Worm (Caenorhabditis elegans) whole organism, L1 larva: ENCODE data around the gene T22F3.11.

Source experiments
- C34B4.2 ChIP-seq: sonication (generic microtip); optimal IDR thresholded peaks from 2 replicates; lab custom pipeline; 2017; ENCODE audit warnings: mild to moderate bottlenecking, missing genetic modification characterization, missing compliant biosample characterization
- Y116A8C.19 ChIP-seq: sonication (generic microtip); optimal IDR thresholded peaks from 2 replicates; lab custom pipeline; 2016; ENCODE audit warnings: missing compliant biosample characterization, missing genetic modification characterization, borderline replicate concordance
- alr-1 ChIP-seq: fragments of 200-800 bp; sonication (Bioruptor generic); optimal IDR thresholded peaks from 2 replicates; lab custom pipeline; 2018; ENCODE audit warnings: borderline replicate concordance, mild to moderate bottlenecking, missing genetic modification characterization, missing compliant biosample characterization
- ama-1 ChIP-seq: fragments of 150-350 bp; optimal IDR thresholded peaks from 2 replicates; lab custom pipeline; 2014
- ceh-63 ChIP-seq: fragments of 200-800 bp; sonication (Bioruptor generic); optimal IDR thresholded peaks from 2 replicates; lab custom pipeline; 2018; ENCODE audit warnings: mild to moderate bottlenecking, missing genetic modification characterization, missing compliant biosample characterization
- ceh-82 ChIP-seq, 3 experiments: fragments of 150-350 bp in 1 of 3; sonication (generic microtip) in 2 of 3; optimal IDR thresholded peaks; 2 replicates each; lab custom pipeline; 2014 to 2017; ENCODE audit warnings: missing biosample characterization in 3 of 3, missing genetic modification characterization in 3 of 3
- ceh-88 ChIP-seq: fragments of 200-800 bp; sonication (Bioruptor generic); IDR thresholded peaks from 2 replicates; pipeline ENCODE4 v1.3.6; 2022; ENCODE audit warnings: missing genetic modification characterization, missing compliant biosample characterization
- ceh-90 ChIP-seq: sonication (generic microtip); optimal IDR thresholded peaks from 2 replicates; lab custom pipeline; 2016; ENCODE audit warnings: missing genetic modification characterization, missing compliant biosample characterization
- dpl-1 ChIP-seq, 3 experiments: fragments of 150-350 bp in 2 of 3; sonication (generic microtip) in 1 of 3; optimal IDR thresholded peaks; 2 replicates each; lab custom pipeline; 2014 to 2017; ENCODE audit warnings: missing biosample characterization in 3 of 3, missing genetic modification characterization in 3 of 3, missing genetic modification reagents in 3 of 3
- dsc-1 ChIP-seq: sonication (generic microtip); optimal IDR thresholded peaks from 2 replicates; lab custom pipeline; 2016; ENCODE audit warnings: mild to moderate bottlenecking, missing genetic modification characterization, missing compliant biosample characterization
- efl-1 ChIP-seq, 4 experiments: fragments of 150-350 bp; optimal IDR thresholded peaks in 3 of 4; peaks in 1 of 4; 1 replicate in 1 of 4; 2 replicates in 3 of 4; lab custom pipeline; 2014; ENCODE audit warnings: missing biosample characterization in 2 of 4, missing genetic modification characterization in 2 of 4, missing genetic modification reagents in 2 of 4
- efl-3 ChIP-seq: fragments of 200-800 bp; sonication (Bioruptor generic); optimal IDR thresholded peaks from 2 replicates; lab custom pipeline; 2018; ENCODE audit warnings: mild to moderate bottlenecking, missing genetic modification characterization, missing compliant biosample characterization
- elt-3 ChIP-seq, 6 experiments: fragments of 150-350 bp in 1 of 6; sonication (generic microtip); optimal IDR thresholded peaks; 2 replicates each; lab custom pipeline; 2017 to 2018; ENCODE audit warnings: missing biosample characterization in 6 of 6, missing genetic modification characterization in 6 of 6, inconsistent platforms in 1 of 6
- fkh-10 ChIP-seq: sonication (generic microtip); optimal IDR thresholded peaks from 2 replicates; lab custom pipeline; 2017; ENCODE audit warnings: missing biosample characterization, missing genetic modification reagents, missing genetic modification characterization
- fkh-4 ChIP-seq: sonication (generic microtip); optimal IDR thresholded peaks from 2 replicates; lab custom pipeline; 2016; ENCODE audit warnings: missing compliant biosample characterization, missing genetic modification characterization, borderline replicate concordance
- fkh-8 ChIP-seq: sonication (generic microtip); optimal IDR thresholded peaks from 2 replicates; lab custom pipeline; 2016; ENCODE audit warnings: mild to moderate bottlenecking, missing genetic modification characterization, missing compliant biosample characterization
- grh-1 ChIP-seq: fragments of 200-800 bp; sonication (Bioruptor generic); IDR thresholded peaks from 2 replicates; pipeline ENCODE4 v1.3.6; 2022; ENCODE audit warnings: missing genetic modification reagents, missing genetic modification characterization, missing compliant biosample characterization
- irx-1 ChIP-seq: sonication (generic microtip); optimal IDR thresholded peaks from 2 replicates; lab custom pipeline; 2016; ENCODE audit warnings: missing genetic modification characterization, missing compliant biosample characterization
- isw-1 ChIP-seq: fragments of 200-800 bp; sonication (Bioruptor generic); IDR thresholded peaks from 2 replicates; pipeline ENCODE4 v1.3.6; 2022; ENCODE audit warnings: missing genetic modification characterization, missing compliant biosample characterization
- jun-1 ChIP-seq: fragments of 150-350 bp; optimal IDR thresholded peaks from 2 replicates; lab custom pipeline; 2014; ENCODE audit warnings: missing biosample characterization, missing genetic modification reagents, missing genetic modification characterization
- lin-14 ChIP-seq: fragments of 200-800 bp; sonication (Bioruptor generic); optimal IDR thresholded peaks from 2 replicates; lab custom pipeline; 2018; ENCODE audit warnings: mild to moderate bottlenecking, missing genetic modification characterization, moderate library complexity, missing compliant biosample characterization
- lin-35 ChIP-seq, 2 experiments: fragments of 150-350 bp; optimal IDR thresholded peaks; 2 replicates each; lab custom pipeline; 2014; ENCODE audit warnings: missing biosample characterization in 2 of 2, missing genetic modification characterization in 2 of 2, missing genetic modification reagents in 2 of 2
- lsy-2 ChIP-seq, 2 experiments: fragments of 150-350 bp; optimal IDR thresholded peaks; 2 replicates each; lab custom pipeline; 2014; ENCODE audit warnings: missing biosample characterization in 2 of 2, missing genetic modification characterization in 2 of 2
- mab-9 ChIP-seq: fragments of 200-800 bp; sonication (Bioruptor generic); IDR thresholded peaks from 2 replicates; pipeline ENCODE4 v1.3.6; 2022; ENCODE audit warnings: missing genetic modification reagents, missing genetic modification characterization, missing compliant biosample characterization
- mdl-1 ChIP-seq, 2 experiments: fragments of 150-350 bp; optimal IDR thresholded peaks; 2 replicates each; lab custom pipeline; 2014 to 2017; ENCODE audit warnings: missing biosample characterization in 2 of 2, missing genetic modification characterization in 2 of 2, inconsistent platforms in 1 of 2
- mef-2 ChIP-seq: fragments of 150-350 bp; optimal IDR thresholded peaks from 2 replicates; lab custom pipeline; 2014; ENCODE audit warnings: missing biosample characterization, missing genetic modification characterization
- mep-1 ChIP-seq: fragments of 150-350 bp; optimal IDR thresholded peaks from 2 replicates; lab custom pipeline; 2014; ENCODE audit warnings: missing biosample characterization, missing genetic modification characterization
- nhr-12 ChIP-seq: sonication (generic microtip); optimal IDR thresholded peaks from 2 replicates; lab custom pipeline; 2017; ENCODE audit warnings: missing biosample characterization, missing genetic modification characterization
- nhr-237 ChIP-seq: fragments of 150-350 bp; optimal IDR thresholded peaks from 2 replicates; lab custom pipeline; 2014; ENCODE audit warnings: missing biosample characterization, missing genetic modification characterization
- nhr-28 ChIP-seq: fragments of 150-350 bp; optimal IDR thresholded peaks from 2 replicates; lab custom pipeline; 2014; ENCODE audit warnings: missing biosample characterization, missing genetic modification characterization
- nhr-76 ChIP-seq: sonication (generic microtip); optimal IDR thresholded peaks from 2 replicates; lab custom pipeline; 2017; ENCODE audit warnings: missing biosample characterization, missing genetic modification characterization
- nhr-84 ChIP-seq: sonication (generic microtip); optimal IDR thresholded peaks from 2 replicates; lab custom pipeline; 2017; ENCODE audit warnings: missing biosample characterization, missing genetic modification characterization
- nhr-85 ChIP-seq: sonication (generic microtip); peaks from one replicate; lab custom pipeline; 2016; ENCODE audit warnings: missing genetic modification characterization, inconsistent platforms, missing compliant biosample characterization
- nhr-90 ChIP-seq: sonication (generic microtip); optimal IDR thresholded peaks from 2 replicates; lab custom pipeline; 2016; ENCODE audit warnings: mild to moderate bottlenecking, missing genetic modification characterization, missing compliant biosample characterization; ENCODE audit not compliant: poor library complexity
- pag-3 ChIP-seq: sonication (generic microtip); optimal IDR thresholded peaks from 2 replicates; lab custom pipeline; 2017; ENCODE audit warnings: missing genetic modification characterization, mild to moderate bottlenecking, missing compliant biosample characterization, antibody characterized with exemption, borderline replicate concordance; ENCODE audit not compliant: insufficient read depth
- rnt-1 ChIP-seq: sonication (generic microtip); optimal IDR thresholded peaks from 2 replicates; lab custom pipeline; 2016; ENCODE audit warnings: mild to moderate bottlenecking, missing genetic modification characterization, moderate library complexity, missing compliant biosample characterization
- snpc-4 ChIP-seq: fragments of 150-350 bp; optimal IDR thresholded peaks from 2 replicates; lab custom pipeline; 2014; ENCODE audit warnings: missing biosample characterization, missing genetic modification characterization
- swsn-7 ChIP-seq: sonication (generic microtip); optimal IDR thresholded peaks from 2 replicates; lab custom pipeline; 2016; ENCODE audit warnings: missing genetic modification characterization, missing compliant biosample characterization
- tlp-1 ChIP-seq: fragments of 150-350 bp; optimal IDR thresholded peaks from 2 replicates; lab custom pipeline; 2014; ENCODE audit warnings: missing biosample characterization, missing genetic modification characterization
- unc-130 ChIP-seq: fragments of 150-350 bp; optimal IDR thresholded peaks from 2 replicates; lab custom pipeline; 2017; ENCODE audit warnings: missing biosample characterization, missing genetic modification characterization, inconsistent platforms
- unc-86 ChIP-seq: sonication (generic microtip); optimal IDR thresholded peaks from 2 replicates; lab custom pipeline; 2016; ENCODE audit warnings: missing genetic modification characterization, missing compliant biosample characterization

The T22F3.11 gene

ce11 chrV:3587633-3588032 is 26.7 kb downstream of the T22F3.11 start (continued):
- TF ChIP-seq unc-130 (tag; lab: Kevin White, UChicago) (peak; percentile 20), pag-3 (tag; lab: Kevin White, UChicago) (no peak), nhr-28 (no peak), tlp-1 (no peak), mep-1 (tag; lab: Kevin White, UChicago) (no peak), ceh-82 (tag; optimal IDR thresholded peaks at IDR 0.05; lab: Kevin White, UChicago) (peak in 2 of 3 experiments; percentile 14 to 21), mef-2 (no peak), rnt-1 (tag; lab: Kevin White, UChicago) (peak; percentile 30), swsn-7 (peak; percentile 47), mab-9 (no peak), grh-1 (no peak), ceh-90 (no peak), nhr-85 (peak; percentile 36), nhr-90 (tag; lab: Kevin White, UChicago) (no peak), unc-86 (tag; lab: Kevin White, UChicago) (no peak), ceh-63 (GFP tag; lab: Kevin White, UChicago) (no peak), nhr-84 (tag; lab: Kevin White, UChicago) (no peak), dsc-1 (tag; lab: Kevin White, UChicago) (peak; percentile 6), fkh-4 (no peak), lin-14 (peak; percentile 21), isw-1 (GFP tag; lab: Robert Waterston, UW) (no peak), fkh-10 (GFP tag; lab: Kevin White, UChicago) (no peak), irx-1 (no peak), Y116A8C.19 (tag; lab: Kevin White, UChicago) (no peak), nhr-76 (no peak), alr-1 (no peak), ceh-88 (GFP tag; lab: Robert Waterston, UW) (no peak), nhr-12 (no peak), efl-3 (GFP tag; lab: Kevin White, UChicago) (no peak), elt-3 (tag; optimal IDR thresholded peaks at IDR 0.05; lab: Kevin White, UChicago) (no peak), ama-1 (lab: Kevin White, UChicago) (no peak), jun-1 (tag; lab: Kevin White, UChicago) (no peak), nhr-237 (tag; lab: Kevin White, UChicago) (no peak), snpc-4 (tag; lab: Kevin White, UChicago) (no peak)

- TF ChIP-seq fkh-8 (tag; lab: Kevin White, UChicago) (no peak), mdl-1 (tag; optimal IDR thresholded peaks at IDR 0.05; lab: Kevin White, UChicago) (peak in 1 of 2 experiments; percentile 26), lin-35 (GFP tag; optimal IDR thresholded peaks at IDR 0.05; lab: Kevin White, UChicago) (peak in 1 of 2 experiments; percentile 35), ceh-82 (tag; optimal IDR thresholded peaks at IDR 0.05; lab: Kevin White, UChicago) (peak in 1 of 3 experiments; percentile 35), lsy-2 (tag; optimal IDR thresholded peaks at IDR 0.05; lab: Kevin White, UChicago) (peak in 1 of 2 experiments; percentile 30), rnt-1 (tag; lab: Kevin White, UChicago) (peak; percentile 43), nhr-85 (peak; percentile 58), nhr-84 (tag; lab: Kevin White, UChicago) (no peak), elt-3 (tag; optimal IDR thresholded peaks at IDR 0.05; lab: Kevin White, UChicago) (peak in 1 of 6 experiments; percentile 7), lin-14 (peak; percentile 32), dpl-1 (GFP tag; optimal IDR thresholded peaks at IDR 0.05; lab: Kevin White, UChicago) (peak in 1 of 3 experiments; percentile 26), C34B4.2 (tag; lab: Kevin White, UChicago) (no peak), efl-1 (optimal IDR thresholded peaks at IDR 0.05; lab: Kevin White, UChicago) (peak; percentile 31 to 55), efl-1 (GFP tag; optimal IDR thresholded peaks at IDR 0.05 in 1 of 2; lab: Kevin White, UChicago) (peak in 1 of 2 experiments; percentile 33)
Measured at ce11 chrV:3586014-3586689, 28.2 kb downstream of the T22F3.11 start, which contains the start of the genes rpl-11.1 and T22F3.2. Gene rpl-11.1 (minus strand): TSS chrV:3586064. Gene T22F3.2 (plus strand): TSS chrV:3586639.
